Worm (Caenorhabditis elegans) whole organism, mixed stage, embryonic: ENCODE measurements around the gene ZK1290.1.

Source experiments
- M03D4.4 ChIP-seq: sonication (generic microtip); optimal IDR thresholded peaks from 2 replicates; lab custom pipeline; 2017; ENCODE audit warnings: mild to moderate bottlenecking, missing genetic modification characterization, missing compliant biosample characterization
- elt-1 ChIP-seq: sonication (generic microtip); optimal IDR thresholded peaks from 2 replicates; lab custom pipeline; 2017; ENCODE audit warnings: missing genetic modification characterization, mild to moderate bottlenecking, missing compliant biosample characterization, antibody characterized with exemption, moderate library complexity, borderline replicate concordance; ENCODE audit not compliant: insufficient read depth
- mep-1 ChIP-seq: fragments of 150-350 bp; optimal IDR thresholded peaks from 2 replicates; lab custom pipeline; 2017; ENCODE audit warnings: missing biosample characterization, missing genetic modification reagents, missing genetic modification characterization, inconsistent platforms
- nhr-12 ChIP-seq: fragments of 150-350 bp; optimal IDR thresholded peaks from 2 replicates; lab custom pipeline; 2014; ENCODE audit warnings: missing biosample characterization, missing genetic modification characterization
- nhr-237 ChIP-seq: fragments of 150-350 bp; optimal IDR thresholded peaks from 2 replicates; lab custom pipeline; 2014; ENCODE audit warnings: missing biosample characterization, missing genetic modification characterization
- nhr-28 ChIP-seq: fragments of 150-350 bp; optimal IDR thresholded peaks from 2 replicates; lab custom pipeline; 2014; ENCODE audit warnings: missing biosample characterization, missing genetic modification characterization
- nhr-76 ChIP-seq: sonication (generic microtip); optimal IDR thresholded peaks from 2 replicates; lab custom pipeline; 2017; ENCODE audit warnings: missing biosample characterization, missing genetic modification characterization
- pha-4 ChIP-seq: fragments of 150-350 bp; optimal IDR thresholded peaks from 2 replicates; lab custom pipeline; 2018; ENCODE audit warnings: missing biosample characterization, missing genetic modification reagents, missing genetic modification characterization
- tbx-8 ChIP-seq: fragments of 200-800 bp; sonication (Bioruptor generic); optimal IDR thresholded peaks from 2 replicates; lab custom pipeline; 2018; ENCODE audit warnings: mild to moderate bottlenecking, missing genetic modification characterization, moderate library complexity, missing compliant biosample characterization
- unc-39 ChIP-seq: fragments of 150-350 bp; optimal IDR thresholded peaks from 2 replicates; lab custom pipeline; 2014; ENCODE audit warnings: missing biosample characterization, missing genetic modification characterization
- unc-62 ChIP-seq: fragments of 150-350 bp; optimal IDR thresholded peaks from 2 replicates; lab custom pipeline; 2014; ENCODE audit warnings: missing biosample characterization, missing genetic modification reagents, missing genetic modification characterization
- ztf-11 ChIP-seq: fragments of 150-350 bp; optimal IDR thresholded peaks from 2 replicates; lab custom pipeline; 2014; ENCODE audit warnings: missing biosample characterization, missing genetic modification characterization

ce11 chrII:7537603-7538230 is 23.8 kb upstream of the ZK1290.1 start, which contains the start of gene nfi-1:
- TF ChIP-seq unc-62 (GFP tag; lab: Kevin White, UChicago), result no peak
- no peak for TF ChIP-seq elt-1
- TF ChIP-seq nhr-28 (tag; lab: Kevin White, UChicago), result no peak
- TF ChIP-seq nhr-76 (tag; lab: Kevin White, UChicago), result no peak
- TF ChIP-seq ztf-11 (tag; lab: Kevin White, UChicago), result no peak
- no peak for TF ChIP-seq nhr-237
- no peak for TF ChIP-seq nhr-12 (tag; lab: Kevin White, UChicago)
- no peak for TF ChIP-seq pha-4 (tag; lab: Kevin White, UChicago)
- TF ChIP-seq tbx-8 (GFP tag; lab: Kevin White, UChicago), result no peak
- peak; percentile 67 for TF ChIP-seq mep-1
- no peak for TF ChIP-seq M03D4.4 (tag; lab: Kevin White, UChicago)
- no peak for TF ChIP-seq unc-39 (tag; lab: Kevin White, UChicago)
